Fruit fly (Drosophila melanogaster): ENCODE results near the gene Drsl6.

Gene Drsl6

dm6 chr3L:3319223-3319643 lies 17.0 kb downstream of the Drsl6 start, which contains the start of the genes PIG-C, CG12016 and Dpm2 (continued):
- TF ChIP-seq Mrtf (GFP tag; IDR thresholded peaks at IDR 0.05) = no peak
- peak; percentile 58 for TF ChIP-seq CG18476 (GFP tag; optimal IDR thresholded peaks at IDR 0.05)
- TF ChIP-seq CG7372 (GFP tag; IDR thresholded peaks at IDR 0.05) = peak; percentile 65
- TF ChIP-seq Antp (GFP tag; optimal IDR thresholded peaks at IDR 0.05) = peak; percentile 71
- no peak for TF ChIP-seq Asciz (GFP tag; optimal IDR thresholded peaks at IDR 0.05)
- peak; percentile 90 for TF ChIP-seq Dref (GFP tag; IDR thresholded peaks at IDR 0.05)
- no peak for TF ChIP-seq wor (GFP tag; IDR thresholded peaks at IDR 0.05)
- TF ChIP-seq lmd (GFP tag; IDR thresholded peaks at IDR 0.05) = peak; percentile 65; the same call in 1 of the 2 replicates
- TF ChIP-seq CG7839 (tag; optimal IDR thresholded peaks at IDR 0.05) = no peak
- peak; percentile 80 for TF ChIP-seq ewg (GFP tag; optimal IDR thresholded peaks at IDR 0.05)
- no peak for TF ChIP-seq Hmr (GFP tag; optimal IDR thresholded peaks at IDR 0.05)
- peak; percentile 58; the same call in 2 of the 4 replicates for TF ChIP-seq Gug (GFP tag; IDR thresholded peaks at IDR 0.05)
- TF ChIP-seq CG9876 (GFP tag; optimal IDR thresholded peaks at IDR 0.05) = peak; percentile 30
- TF ChIP-seq Aef1 (GFP tag; IDR thresholded peaks at IDR 0.05) = peak; percentile 44
- peak; percentile 12 for TF ChIP-seq fd3F (GFP tag; optimal IDR thresholded peaks at IDR 0.05)
- peak; percentile 39 for TF ChIP-seq NC2α (GFP tag; optimal IDR thresholded peaks at IDR 0.05)
- TF ChIP-seq MBD-R2 (GFP tag; IDR thresholded peaks at IDR 0.05) = peak; percentile 89
- no peak for TF ChIP-seq sim (GFP tag; IDR thresholded peaks at IDR 0.05)
- peak; percentile 73 for TF ChIP-seq CG32532 (GFP tag; IDR thresholded peaks at IDR 0.05)
- no peak for TF ChIP-seq CG2875 (GFP tag; optimal IDR thresholded peaks at IDR 0.05)
- TF ChIP-seq CG17328 (GFP tag; IDR thresholded peaks at IDR 0.05) = 0 out of 2 replicates have a peak, but pooled peaks have one; percentile 28
- TF ChIP-seq CG7357 (GFP tag; IDR thresholded peaks at IDR 0.05) = peak; percentile 54; the same call in 1 of the 3 replicates
- TF ChIP-seq CG13624 (GFP tag; optimal IDR thresholded peaks at IDR 0.05) = peak; percentile 82
- peak; percentile 60 for TF ChIP-seq twi (tag; optimal IDR thresholded peaks at IDR 0.05)
- peak; percentile 58 for TF ChIP-seq CG10147 (GFP tag; optimal IDR thresholded peaks at IDR 0.05)
- peak; percentile 83 for TF ChIP-seq gro (GFP tag; optimal IDR thresholded peaks at IDR 0.05)
- TF ChIP-seq CG12744 (GFP tag; optimal IDR thresholded peaks at IDR 0.05) = peak; percentile 52
- TF ChIP-seq CG13775 (GFP tag; optimal IDR thresholded peaks at IDR 0.05) = peak; percentile 69
- TF ChIP-seq Lhr (GFP tag; optimal IDR thresholded peaks at IDR 0.05) = peak; percentile 59
- no peak for TF ChIP-seq Drgx (GFP tag; IDR thresholded peaks at IDR 0.05)
- peak; percentile 24; the same call in 1 of the 2 replicates for TF ChIP-seq CG10366 (GFP tag; IDR thresholded peaks at IDR 0.05)
- TF ChIP-seq CG6854 (GFP tag; optimal IDR thresholded peaks at IDR 0.05) = no peak
- peak; percentile 19 for TF ChIP-seq Hmx (GFP tag; optimal IDR thresholded peaks at IDR 0.05)
- TF ChIP-seq CG17186 (GFP tag; optimal IDR thresholded peaks at IDR 0.05) = peak; percentile 81
- TF ChIP-seq Atf3 (GFP tag; optimal IDR thresholded peaks at IDR 0.05) = peak; percentile 45
- TF ChIP-seq CG10543 (GFP tag; optimal IDR thresholded peaks at IDR 0.05) = peak; percentile 76
- TF ChIP-seq CG7987 (GFP tag; optimal IDR thresholded peaks at IDR 0.05) = peak; percentile 23
- TF ChIP-seq kni (GFP tag; optimal IDR thresholded peaks at IDR 0.05) = no peak
- TF ChIP-seq CG30403 (GFP tag; optimal IDR thresholded peaks at IDR 0.05) = peak; percentile 86
- peak; percentile 35 for TF ChIP-seq CG10209 (GFP tag; optimal IDR thresholded peaks at IDR 0.05)
- peak in 1 of 2 experiments; percentile 5 for TF ChIP-seq crp (GFP tag; optimal IDR thresholded peaks at IDR 0.05)
- peak; percentile 38 for TF ChIP-seq YL-1 (GFP tag; optimal IDR thresholded peaks at IDR 0.05)
- peak; percentile 22 for TF ChIP-seq CG10654 (GFP tag; optimal IDR thresholded peaks at IDR 0.05)
- peak; percentile 52; the same call in 1 of the 2 replicates for TF ChIP-seq wdn (GFP tag; IDR thresholded peaks at IDR 0.05)
- TF ChIP-seq CG31365 (tag; optimal IDR thresholded peaks at IDR 0.05) = no peak
- peak; percentile 67 for TF ChIP-seq NFAT (GFP tag; IDR thresholded peaks at IDR 0.05)
- TF ChIP-seq lov (optimal IDR thresholded peaks at IDR 0.05) = no peak
- TF ChIP-seq lov (GFP tag; IDR thresholded peaks at IDR 0.05) = 0 out of 3 replicates have a peak, but pooled peaks have one; percentile 9
- no peak for TF ChIP-seq pan (optimal IDR thresholded peaks at IDR 0.05)
- peak in 1 of 2 experiments; percentile 54 for TF ChIP-seq pan (GFP tag; optimal IDR thresholded peaks at IDR 0.05 in 1 of 2, IDR thresholded peaks at IDR 0.05 in 1 of 2)
- TF ChIP-seq z (GFP tag; IDR thresholded peaks at IDR 0.05) = no peak

Measured in whole organism, embryonic.